Worm (Caenorhabditis elegans) whole organism, L4 larva: ENCODE data around the gene T28C6.10.

Experiments
- R02D3.7 ChIP-seq: fragments of 150-350 bp; sonication (generic microtip); optimal IDR thresholded peaks from 3 replicates; lab custom pipeline; 2014; ENCODE audit warnings: missing biosample characterization, missing genetic modification characterization
- ceh-28 ChIP-seq: fragments of 150-350 bp; optimal IDR thresholded peaks from 2 replicates; lab custom pipeline; 2014; ENCODE audit warnings: missing biosample characterization, missing genetic modification reagents, missing genetic modification characterization
- cey-2 ChIP-seq: sonication (generic microtip); optimal IDR thresholded peaks from 3 replicates; lab custom pipeline; 2017; ENCODE audit warnings: missing genetic modification characterization, mild to moderate bottlenecking, missing compliant biosample characterization, antibody characterized with exemption, borderline replicate concordance; ENCODE audit not compliant: insufficient read depth
- skn-1 ChIP-seq: fragments of 150-350 bp; optimal IDR thresholded peaks from 2 replicates; lab custom pipeline; 2014; ENCODE audit warnings: missing biosample characterization, missing genetic modification characterization

DNA sequence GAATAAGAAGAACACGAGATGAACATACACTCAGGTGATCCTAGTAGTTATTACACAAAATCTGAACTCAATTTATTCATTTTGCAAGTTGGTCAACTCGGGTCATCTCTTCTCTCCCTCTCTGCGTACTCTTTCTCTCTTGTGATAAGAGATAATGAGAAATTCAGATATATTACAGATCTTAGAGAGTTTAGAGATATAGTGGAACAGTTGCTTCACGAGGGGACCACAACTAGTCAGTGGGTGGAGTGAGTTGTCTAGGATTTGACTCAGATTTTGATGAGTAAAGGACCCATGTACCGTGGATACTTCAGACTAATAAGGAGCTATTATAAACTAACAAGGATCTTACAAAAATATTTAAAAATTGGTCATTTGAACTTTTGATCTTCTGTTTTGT, 4.1 kb upstream of the T28C6.10 start, which contains the start of gene exc-5:
- no peak for TF ChIP-seq cey-2 (tag; lab: Kevin White, UChicago)
- TF ChIP-seq R02D3.7 (tag; lab: Kevin White, UChicago) = no peak
- no peak for TF ChIP-seq skn-1 (tag; lab: Kevin White, UChicago)
- no peak for TF ChIP-seq ceh-28
